Worm (Caenorhabditis elegans) whole organism, L2 larva: ENCODE measurements around the gene R148.8.
A peak's percentile ranks its signal among the peaks of the same experiment; 100 is the strongest.

Experiments
- C34F6.9 ChIP-seq: fragments of 150-350 bp; optimal IDR thresholded peaks from 2 replicates; lab custom pipeline; 2014; ENCODE audit warnings: missing biosample characterization, missing genetic modification characterization
- F13H6.1 ChIP-seq: sonication (generic microtip); optimal IDR thresholded peaks from 2 replicates; lab custom pipeline; 2016; ENCODE audit warnings: missing genetic modification characterization, missing compliant biosample characterization
- R02D3.7 ChIP-seq: fragments of 150-350 bp; optimal IDR thresholded peaks from 2 replicates; lab custom pipeline; 2014; ENCODE audit warnings: missing biosample characterization, missing genetic modification characterization
- Y55F3AM.14 ChIP-seq: fragments of 200-800 bp; sonication (Bioruptor generic); optimal IDR thresholded peaks from 2 replicates; lab custom pipeline; 2018; ENCODE audit warnings: mild to moderate bottlenecking, missing genetic modification characterization, missing compliant biosample characterization
- ZK546.5 ChIP-seq: sonication (generic microtip); optimal IDR thresholded peaks from 2 replicates; lab custom pipeline; 2017; ENCODE audit warnings: missing biosample characterization, missing genetic modification characterization
- blmp-1 ChIP-seq: sonication (generic microtip); optimal IDR thresholded peaks from 2 replicates; lab custom pipeline; 2017; ENCODE audit warnings: missing genetic modification characterization, mild to moderate bottlenecking, missing compliant biosample characterization, antibody characterized with exemption, moderate library complexity; ENCODE audit not compliant: insufficient read depth
- ceh-16 ChIP-seq: fragments of 150-350 bp; optimal IDR thresholded peaks from 2 replicates; lab custom pipeline; 2014; ENCODE audit warnings: missing biosample characterization, missing genetic modification characterization
- ceh-82 ChIP-seq: fragments of 150-350 bp; optimal IDR thresholded peaks from 2 replicates; lab custom pipeline; 2014; ENCODE audit warnings: missing biosample characterization, missing genetic modification characterization
- egl-27 ChIP-seq: sonication (generic microtip); optimal IDR thresholded peaks from 3 replicates; lab custom pipeline; 2017; ENCODE audit warnings: missing biosample characterization, missing genetic modification reagents, missing genetic modification characterization
- elt-3 ChIP-seq: sonication (generic microtip); optimal IDR thresholded peaks from 2 replicates; lab custom pipeline; 2017; ENCODE audit warnings: missing biosample characterization, missing genetic modification characterization
- gmeb-1 ChIP-seq: fragments of 150-350 bp; optimal IDR thresholded peaks from 2 replicates; lab custom pipeline; 2014; ENCODE audit warnings: missing biosample characterization, missing genetic modification characterization
- lin-11 ChIP-seq: fragments of 150-350 bp; sonication (generic microtip); optimal IDR thresholded peaks from 2 replicates; lab custom pipeline; 2014; ENCODE audit warnings: missing biosample characterization, missing genetic modification characterization, inconsistent platforms, mixed read lengths
- lin-13 ChIP-seq: fragments of 150-350 bp; optimal IDR thresholded peaks from 2 replicates; lab custom pipeline; 2014; ENCODE audit warnings: missing biosample characterization, missing genetic modification reagents, missing genetic modification characterization
- lin-39 ChIP-seq: fragments of 150-350 bp; optimal IDR thresholded peaks from 2 replicates; lab custom pipeline; 2014; ENCODE audit warnings: missing biosample characterization, missing genetic modification reagents, missing genetic modification characterization
- lsy-2 ChIP-seq, 2 experiments: fragments of 150-350 bp in 1 of 2; sonication (generic microtip) in 1 of 2; optimal IDR thresholded peaks; 2 replicates each; lab custom pipeline; 2014 to 2017; ENCODE audit warnings: missing biosample characterization in 2 of 2, missing genetic modification characterization in 2 of 2
- mab-5 ChIP-seq: fragments of 150-350 bp; optimal IDR thresholded peaks from 2 replicates; lab custom pipeline; 2014; ENCODE audit warnings: missing biosample characterization, missing genetic modification characterization
- mbf-1 ChIP-seq: sonication (generic microtip); optimal IDR thresholded peaks from 2 replicates; lab custom pipeline; 2017; ENCODE audit warnings: missing biosample characterization, missing genetic modification characterization
- mdl-1 ChIP-seq, 2 experiments: fragments of 150-350 bp in 1 of 2; sonication (generic microtip) in 1 of 2; optimal IDR thresholded peaks; 2 replicates each; lab custom pipeline; 2017; ENCODE audit warnings: missing biosample characterization in 2 of 2, missing genetic modification characterization in 2 of 2
- nhr-11 ChIP-seq: fragments of 150-350 bp; optimal IDR thresholded peaks from 2 replicates; lab custom pipeline; 2014; ENCODE audit warnings: missing biosample characterization, missing genetic modification characterization
- nhr-12 ChIP-seq: fragments of 150-350 bp; optimal IDR thresholded peaks from 2 replicates; lab custom pipeline; 2014; ENCODE audit warnings: missing biosample characterization, missing genetic modification characterization
- nhr-129 ChIP-seq: fragments of 150-350 bp; optimal IDR thresholded peaks from 2 replicates; lab custom pipeline; 2014; ENCODE audit warnings: missing biosample characterization, missing genetic modification characterization
- nhr-21 ChIP-seq: fragments of 150-350 bp; optimal IDR thresholded peaks from 2 replicates; lab custom pipeline; 2014; ENCODE audit warnings: missing biosample characterization, missing genetic modification characterization
- nhr-23 ChIP-seq: fragments of 150-350 bp; optimal IDR thresholded peaks from 2 replicates; lab custom pipeline; 2014; ENCODE audit warnings: missing biosample characterization, missing genetic modification reagents, missing genetic modification characterization
- nhr-237 ChIP-seq: fragments of 150-350 bp; optimal IDR thresholded peaks from 2 replicates; lab custom pipeline; 2014; ENCODE audit warnings: missing biosample characterization, missing genetic modification characterization
- nhr-25 ChIP-seq: fragments of 150-350 bp; sonication (generic microtip); optimal IDR thresholded peaks from 3 replicates; lab custom pipeline; 2014; ENCODE audit warnings: missing biosample characterization, missing genetic modification characterization
- nhr-6 ChIP-seq: fragments of 150-350 bp; optimal IDR thresholded peaks from 2 replicates; lab custom pipeline; 2014; ENCODE audit warnings: missing biosample characterization, missing genetic modification characterization
- nhr-77 ChIP-seq: fragments of 150-350 bp; optimal IDR thresholded peaks from 2 replicates; lab custom pipeline; 2014; ENCODE audit warnings: missing biosample characterization, missing genetic modification characterization
- peb-1 ChIP-seq: fragments of 150-350 bp; optimal IDR thresholded peaks from 2 replicates; lab custom pipeline; 2014; ENCODE audit warnings: missing biosample characterization, missing genetic modification characterization
- sem-4 ChIP-seq: fragments of 150-350 bp; optimal IDR thresholded peaks from 2 replicates; lab custom pipeline; 2014; ENCODE audit warnings: missing biosample characterization, missing genetic modification reagents, missing genetic modification characterization
- skn-1 ChIP-seq: sonication (generic microtip); optimal IDR thresholded peaks from 2 replicates; lab custom pipeline; 2017; ENCODE audit warnings: missing biosample characterization, missing genetic modification characterization
- sma-3 ChIP-seq: sonication (generic microtip); optimal IDR thresholded peaks from 2 replicates; lab custom pipeline; 2016; ENCODE audit warnings: missing genetic modification reagents, missing genetic modification characterization, missing compliant biosample characterization
- sma-9 ChIP-seq, 2 experiments: fragments of 150-350 bp in 1 of 2; sonication (generic microtip) in 1 of 2; optimal IDR thresholded peaks; 2 replicates each; lab custom pipeline; 2014 to 2016; ENCODE audit warnings: missing genetic modification characterization in 2 of 2, mild to moderate bottlenecking in 1 of 2, missing biosample characterization in 1 of 2, missing compliant biosample characterization in 1 of 2, missing genetic modification reagents in 1 of 2, moderate library complexity in 1 of 2
- unc-55 ChIP-seq: fragments of 150-350 bp; sonication (generic microtip); optimal IDR thresholded peaks from 3 replicates; lab custom pipeline; 2014; ENCODE audit warnings: missing biosample characterization, missing genetic modification reagents, missing genetic modification characterization
- unc-62 ChIP-seq: fragments of 150-350 bp; optimal IDR thresholded peaks from 2 replicates; lab custom pipeline; 2014; ENCODE audit warnings: missing biosample characterization, missing genetic modification reagents, missing genetic modification characterization
- zag-1 ChIP-seq: fragments of 150-350 bp; optimal IDR thresholded peaks from 2 replicates; lab custom pipeline; 2014; ENCODE audit warnings: missing biosample characterization, missing genetic modification characterization
- ztf-1 ChIP-seq: fragments of 200-800 bp; sonication (Bioruptor generic); conservative IDR thresholded peaks from 2 replicates; pipeline ENCODE4 v1.3.6; 2022; ENCODE audit warnings: missing genetic modification characterization, missing compliant biosample characterization

R148.8 gene

ce11 chrIII:3160490-3160889, 30.8 kb upstream of the R148.8 start:
- no peak for TF ChIP-seq nhr-237 (tag; lab: Kevin White, UChicago)
- TF ChIP-seq sma-3 (GFP tag; lab: Kevin White, UChicago): no peak
- TF ChIP-seq skn-1 (tag; lab: Kevin White, UChicago): no peak
- TF ChIP-seq Y55F3AM.14 (GFP tag; lab: Kevin White, UChicago): no peak
- TF ChIP-seq unc-55 (GFP tag; lab: Kevin White, UChicago): no peak
- no peak for TF ChIP-seq lin-11 (tag; lab: Kevin White, UChicago)
- TF ChIP-seq zag-1: no peak
- no peak for TF ChIP-seq lin-39
- no peak for TF ChIP-seq sem-4 (tag; lab: Kevin White, UChicago)
- TF ChIP-seq mab-5 (tag; lab: Kevin White, UChicago): no peak
- TF ChIP-seq peb-1 (tag; lab: Kevin White, UChicago): no peak
- TF ChIP-seq nhr-77 (tag; lab: Kevin White, UChicago): no peak
- TF ChIP-seq lin-13 (GFP tag; lab: Kevin White, UChicago): no peak
- no peak for TF ChIP-seq ztf-1 (GFP tag; lab: Robert Waterston, UW)
- no peak for TF ChIP-seq gmeb-1
- TF ChIP-seq lsy-2 (tag; optimal IDR thresholded peaks at IDR 0.05; lab: Kevin White, UChicago): no peak
- TF ChIP-seq nhr-23 (tag; lab: Kevin White, UChicago): no peak
- no peak for TF ChIP-seq C34F6.9 (tag; lab: Kevin White, UChicago)
- TF ChIP-seq, all 48 proteins: peak for 0

DNA sequence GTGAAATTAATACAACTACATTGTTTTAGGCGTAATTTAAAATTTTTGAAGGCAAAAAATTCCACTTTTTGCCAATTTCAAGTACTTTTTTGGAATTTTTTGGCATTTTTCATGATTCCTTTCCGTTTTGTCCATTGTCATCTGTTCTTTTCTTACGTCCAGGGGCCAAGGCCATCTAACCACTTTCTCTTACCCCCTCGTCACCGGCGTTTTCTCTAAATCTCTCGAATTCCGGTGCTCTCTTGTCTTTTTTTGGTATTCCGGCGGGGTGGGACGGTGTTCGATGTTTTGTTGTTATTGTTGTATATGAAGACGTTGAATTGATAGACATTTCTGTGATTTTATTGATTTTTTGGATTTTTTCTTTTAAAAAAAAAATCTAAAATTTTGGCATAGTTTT, 29.7 kb upstream of the R148.8 start:
- peak; percentile 78 for TF ChIP-seq blmp-1 (tag; lab: Kevin White, UChicago)
- peak; percentile 1 for TF ChIP-seq sma-3 (GFP tag; lab: Kevin White, UChicago)
- TF ChIP-seq nhr-11: no peak
- peak; percentile 77 for TF ChIP-seq nhr-25 (tag; lab: Kevin White, UChicago)
- TF ChIP-seq, all 48 proteins: peak for 3

ce11 chrIII:3163448-3163847, 27.8 kb upstream of the R148.8 start:
- TF ChIP-seq nhr-237 (tag; lab: Kevin White, UChicago) (no peak), nhr-6 (no peak), F13H6.1 (tag; lab: Kevin White, UChicago) (no peak), unc-62 (no peak), mbf-1 (tag; lab: Kevin White, UChicago) (no peak), nhr-77 (tag; lab: Kevin White, UChicago) (no peak), egl-27 (tag; lab: Kevin White, UChicago) (no peak), nhr-23 (tag; lab: Kevin White, UChicago) (no peak), lin-13 (GFP tag; lab: Kevin White, UChicago) (no peak), gmeb-1 (no peak), ceh-16 (no peak), ZK546.5 (no peak), mdl-1 (tag; optimal IDR thresholded peaks at IDR 0.05; lab: Kevin White, UChicago) (no peak), nhr-129 (tag; lab: Kevin White, UChicago) (no peak), unc-55 (GFP tag; lab: Kevin White, UChicago) (no peak)

ce11 chrIII:3165309-3165708, 26.0 kb upstream of the R148.8 start, which contains the start of gene R148.5:
Gene R148.5, plus strand, starts transcription at chrIII:3165639.
- TF ChIP-seq F13H6.1 (tag; lab: Kevin White, UChicago) (no peak), elt-3 (tag; lab: Kevin White, UChicago) (no peak), C34F6.9 (tag; lab: Kevin White, UChicago) (no peak), egl-27 (tag; lab: Kevin White, UChicago) (no peak), mab-5 (tag; lab: Kevin White, UChicago) (no peak), R02D3.7 (tag; lab: Kevin White, UChicago) (no peak), ZK546.5 (no peak), ceh-82 (tag; lab: Kevin White, UChicago) (no peak), nhr-237 (tag; lab: Kevin White, UChicago) (no peak), nhr-12 (tag; lab: Kevin White, UChicago) (no peak), nhr-21 (no peak), sma-9 (GFP tag; optimal IDR thresholded peaks at IDR 0.05; lab: Kevin White, UChicago) (no peak), sma-9 (tag; optimal IDR thresholded peaks at IDR 0.05; lab: Kevin White, UChicago) (no peak), nhr-129 (tag; lab: Kevin White, UChicago) (no peak), lin-11 (tag; lab: Kevin White, UChicago) (no peak), sem-4 (tag; lab: Kevin White, UChicago) (no peak)
